Worm (Caenorhabditis elegans) whole organism, late embryonic: ENCODE results near the gene R02E12.5.

Experiments
- K02D7.2 ChIP-seq: sonication (generic microtip); optimal IDR thresholded peaks from 2 replicates; lab custom pipeline; 2017; ENCODE audit warnings: mild to moderate bottlenecking, missing genetic modification characterization, missing compliant biosample characterization
- dve-1 ChIP-seq: sonication (generic microtip); optimal IDR thresholded peaks from 2 replicates; lab custom pipeline; 2017; ENCODE audit warnings: antibody characterized with exemption, mild to moderate bottlenecking, missing genetic modification characterization, missing compliant biosample characterization
- fkh-10 ChIP-seq: fragments of 150-350 bp; optimal IDR thresholded peaks from 2 replicates; lab custom pipeline; 2014; ENCODE audit warnings: missing biosample characterization, missing genetic modification reagents, missing genetic modification characterization
- hlh-30 ChIP-seq: sonication (generic microtip); optimal IDR thresholded peaks from 2 replicates; lab custom pipeline; 2017; ENCODE audit warnings: antibody characterized with exemption, missing genetic modification characterization, missing compliant biosample characterization; ENCODE audit not compliant: insufficient read depth
- nhr-232 ChIP-seq: sonication (generic microtip); optimal IDR thresholded peaks from 2 replicates; lab custom pipeline; 2016; ENCODE audit warnings: missing genetic modification characterization, missing compliant biosample characterization
- pax-1 ChIP-seq: fragments of 150-350 bp; optimal IDR thresholded peaks from 2 replicates; lab custom pipeline; 2014; ENCODE audit warnings: missing biosample characterization, missing genetic modification characterization
- pha-4 ChIP-seq: fragments of 150-350 bp; optimal IDR thresholded peaks from 2 replicates; lab custom pipeline; 2018; ENCODE audit warnings: missing biosample characterization, missing genetic modification reagents, missing genetic modification characterization

DNA sequence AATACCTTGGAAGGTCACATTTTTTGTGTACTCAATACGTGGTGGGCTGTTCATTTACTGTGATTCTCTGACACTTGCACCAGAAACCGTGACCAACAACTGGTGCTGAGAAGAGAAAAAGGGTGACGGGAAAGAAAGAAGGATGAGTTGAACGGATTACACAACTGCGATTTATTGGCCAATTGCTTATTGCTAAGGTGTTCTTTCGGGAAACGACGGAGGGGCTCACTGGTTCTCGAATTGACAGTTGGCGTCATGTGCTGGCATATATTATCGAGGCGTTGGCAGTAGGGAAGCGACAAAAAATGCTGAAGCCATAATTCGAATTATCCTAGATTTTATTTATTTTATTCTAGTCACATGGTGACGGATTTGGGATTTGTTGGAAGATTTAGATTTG, 23.0 kb upstream of the R02E12.5 start:
- no peak for TF ChIP-seq dve-1
- no peak for TF ChIP-seq hlh-30 (tag; lab: Kevin White, UChicago)
- no peak for TF ChIP-seq pha-4
- TF ChIP-seq nhr-232 (tag; lab: Kevin White, UChicago): no peak
- TF ChIP-seq fkh-10: no peak
- TF ChIP-seq pax-1 (tag; lab: Kevin White, UChicago): no peak
- TF ChIP-seq K02D7.2: no peak
